Fruit fly (Drosophila melanogaster) whole organism, embryonic: Measurements from ENCODE around the gene BckdhA.

Experiments used
- CG12236 ChIP-seq: fragments of 200-800 bp; sonication (Bioruptor generic); optimal IDR thresholded peaks from 2 replicates; lab custom pipeline; 2016; ENCODE audit warnings: missing biosample characterization, missing genetic modification characterization
- CG4328 ChIP-seq: fragments of 200-800 bp; sonication (Bioruptor generic); optimal IDR thresholded peaks from 3 replicates; lab custom pipeline; 2017; ENCODE audit warnings: missing biosample characterization, missing genetic modification reagents, missing genetic modification characterization
- Lpt ChIP-seq: fragments of >200 bp; optimal IDR thresholded peaks from 2 replicates; lab custom pipeline; 2018; ENCODE audit warnings: missing biosample characterization, missing genetic modification characterization
- pan ChIP-seq, 4 experiments: fragments of >200 bp in 3 of 4; fragments of 200-800 bp in 1 of 4; sonication (Bioruptor generic) in 1 of 4; optimal IDR thresholded peaks in 3 of 4; IDR thresholded peaks in 1 of 4; 2 replicates each; pipeline versions ENCODE4 v1.3.6 to Lab custom; 2017 to 2022; ENCODE audit warnings: missing biosample characterization in 2 of 4, missing genetic modification characterization in 2 of 4, mixed read lengths in 1 of 4
- trem ChIP-seq: fragments of 200-800 bp; optimal IDR thresholded peaks from 3 replicates; lab custom pipeline; 2019; ENCODE audit warnings: missing biosample characterization, mild to moderate bottlenecking, missing genetic modification characterization, moderate library complexity

DNA sequence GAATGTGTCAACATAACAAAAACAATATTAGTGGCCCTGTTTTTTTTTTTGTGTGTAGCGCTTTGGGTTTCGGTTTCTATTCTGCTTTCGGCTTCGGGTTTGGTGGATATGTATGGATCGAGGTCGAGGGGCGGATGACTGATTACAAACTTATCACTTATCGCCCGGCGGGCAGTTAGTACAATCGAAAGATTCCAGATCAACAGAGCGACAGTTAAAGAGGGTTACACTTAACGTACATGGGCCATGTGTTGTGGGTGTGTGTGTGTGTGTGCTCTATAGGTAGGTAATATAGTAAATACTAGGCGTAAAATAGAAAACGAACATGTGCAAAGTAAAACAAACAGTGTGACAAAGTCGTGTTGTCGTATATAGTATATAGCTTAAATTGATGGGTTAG is 6.8 kb upstream of the BckdhA start:
- TF ChIP-seq trem (tag; lab: Kevin White, UChicago) (no peak), Lpt (GFP tag; lab: Kevin White, UChicago) (no peak), pan (optimal IDR thresholded peaks at IDR 0.05; lab: Kevin White, UChicago) (no peak), pan (GFP tag; optimal IDR thresholded peaks at IDR 0.05 in 1 of 2, IDR thresholded peaks at IDR 0.05 in 1 of 2) (no peak), CG4328 (no peak), CG12236 (GFP tag; lab: Kevin White, UChicago) (no peak)
